Fruit fly (Drosophila melanogaster): ENCODE data around the gene CG33296.

The CG33296 gene

dm6 chr2L:7716545-7716944, at the start of gene CG33296:
CG33296 (minus strand) TSS chr2L:7716645.
- TF ChIP-seq CG2120 (GFP tag; optimal IDR thresholded peaks at IDR 0.05), result no peak
- TF ChIP-seq sob (GFP tag; IDR thresholded peaks at IDR 0.05), result no peak
- no peak for TF ChIP-seq CG6813 (GFP tag; optimal IDR thresholded peaks at IDR 0.05)
- TF ChIP-seq tx (GFP tag; optimal IDR thresholded peaks at IDR 0.05), result no peak
- no peak for TF ChIP-seq ERR (GFP tag; optimal IDR thresholded peaks at IDR 0.05)
- TF ChIP-seq CG13296 (GFP tag; optimal IDR thresholded peaks at IDR 0.05), result no peak
- TF ChIP-seq fd64A (GFP tag; optimal IDR thresholded peaks at IDR 0.05), result no peak
- TF ChIP-seq CG3838 (GFP tag; optimal IDR thresholded peaks at IDR 0.05), result no peak
- TF ChIP-seq dati (GFP tag; IDR thresholded peaks at IDR 0.05), result no peak
- no peak for TF ChIP-seq CG2199 (GFP tag; IDR thresholded peaks at IDR 0.05)
- TF ChIP-seq CG6272 (GFP tag; IDR thresholded peaks at IDR 0.05), result no peak
- no peak for TF ChIP-seq Chrac-16 (GFP tag; optimal IDR thresholded peaks at IDR 0.05)
- TF ChIP-seq CG16813 (GFP tag; IDR thresholded peaks at IDR 0.05; ENCODE audit: partially characterized antibody), result no peak
- TF ChIP-seq Mes4 (GFP tag; optimal IDR thresholded peaks at IDR 0.05), result no peak

dm6 chr2L:7756835-7757234, 40.4 kb upstream of the CG33296 start:
- TF ChIP-seq seq (GFP tag; IDR thresholded peaks at IDR 0.05), result 0 out of 2 replicates have a peak, but pooled peaks have one; percentile 16
- no peak for TF ChIP-seq Blimp-1 (GFP tag; optimal IDR thresholded peaks at IDR 0.05)
- no peak for TF ChIP-seq psq (GFP tag; optimal IDR thresholded peaks at IDR 0.05)
- TF ChIP-seq CG11696 (GFP tag; IDR thresholded peaks at IDR 0.05), result 0 out of 2 replicates have a peak, but pooled peaks have one; percentile 18
- TF ChIP-seq Xbp1 (GFP tag; optimal IDR thresholded peaks at IDR 0.05), result peak; percentile 8
- TF ChIP-seq CG11723 (GFP tag; optimal IDR thresholded peaks at IDR 0.05), result no peak
- no peak for TF ChIP-seq HmgZ (tag; optimal IDR thresholded peaks at IDR 0.05)
- TF ChIP-seq CG5953 (GFP tag; IDR thresholded peaks at IDR 0.05), result 0 out of 2 replicates have a peak, but pooled peaks have one; percentile 16
- no peak for TF ChIP-seq Nf-YB (GFP tag; optimal IDR thresholded peaks at IDR 0.05)
- no peak for TF ChIP-seq CG7839 (tag; optimal IDR thresholded peaks at IDR 0.05)
- TF ChIP-seq nau (GFP tag; optimal IDR thresholded peaks at IDR 0.05), result no peak
- 0 out of 3 replicates have a peak, but pooled peaks have one; percentile 16 for TF ChIP-seq CG34422 (GFP tag; IDR thresholded peaks at IDR 0.05)
- no peak for TF ChIP-seq eve (GFP tag; optimal IDR thresholded peaks at IDR 0.05)
- 0 out of 3 replicates have a peak, but pooled peaks have one; percentile 10 for TF ChIP-seq CG3726 (GFP tag; IDR thresholded peaks at IDR 0.05)
- TF ChIP-seq wor (GFP tag; IDR thresholded peaks at IDR 0.05), result no peak
- TF ChIP-seq CG15269 (tag; optimal IDR thresholded peaks at IDR 0.05), result peak; percentile 30
- TF ChIP-seq CG9932 (GFP tag; IDR thresholded peaks at IDR 0.05), result 0 out of 2 replicates have a peak, but pooled peaks have one; percentile 10
- 0 out of 2 replicates have a peak, but pooled peaks have one; percentile 11 for TF ChIP-seq stc (GFP tag; IDR thresholded peaks at IDR 0.05)
- TF ChIP-seq CG12104 (GFP tag; optimal IDR thresholded peaks at IDR 0.05), result no peak
- no peak for TF ChIP-seq CTCF (GFP tag; optimal IDR thresholded peaks at IDR 0.05)
- TF ChIP-seq lbe (GFP tag; optimal IDR thresholded peaks at IDR 0.05), result no peak
- peak; percentile 22; the same call in 1 of the 2 replicates for TF ChIP-seq E2f1 (GFP tag; IDR thresholded peaks at IDR 0.05)
- TF ChIP-seq disco-r (GFP tag; optimal IDR thresholded peaks at IDR 0.05), result no peak
- no peak for TF ChIP-seq CG4730 (GFP tag; IDR thresholded peaks at IDR 0.05)
- no peak for TF ChIP-seq esg (GFP tag; conservative IDR thresholded peaks at IDR 0.05)
- TF ChIP-seq CG10321 (GFP tag; IDR thresholded peaks at IDR 0.05), result no peak
- no peak for TF ChIP-seq CG4820 (GFP tag; optimal IDR thresholded peaks at IDR 0.05)
- TF ChIP-seq H2.0 (GFP tag; IDR thresholded peaks at IDR 0.05), result peak; percentile 34; the same call in 1 of the 2 replicates
- no peak for TF ChIP-seq Dek (tag; optimal IDR thresholded peaks at IDR 0.05)
- TF ChIP-seq CG16815 (GFP tag; optimal IDR thresholded peaks at IDR 0.05), result no peak
- 0 out of 2 replicates have a peak, but pooled peaks have one; percentile 12 for TF ChIP-seq CG10366 (GFP tag; IDR thresholded peaks at IDR 0.05)
- TF ChIP-seq CG11504 (tag; optimal IDR thresholded peaks at IDR 0.05), result peak; percentile 34
- no peak for TF ChIP-seq Fer2 (tag; optimal IDR thresholded peaks at IDR 0.05)
- no peak for TF ChIP-seq Neu2 (GFP tag; optimal IDR thresholded peaks at IDR 0.05; ENCODE audit: borderline replicate concordance)
- TF ChIP-seq CG8944 (GFP tag; optimal IDR thresholded peaks at IDR 0.05), result no peak
- no peak for TF ChIP-seq CG14965 (GFP tag; optimal IDR thresholded peaks at IDR 0.05; ENCODE audit: borderline replicate concordance)
- TF ChIP-seq CG12391 (tag; optimal IDR thresholded peaks at IDR 0.05), result no peak
